Worm (Caenorhabditis elegans): ENCODE data around the gene F36G9.13.

F36G9.13 gene

DNA sequence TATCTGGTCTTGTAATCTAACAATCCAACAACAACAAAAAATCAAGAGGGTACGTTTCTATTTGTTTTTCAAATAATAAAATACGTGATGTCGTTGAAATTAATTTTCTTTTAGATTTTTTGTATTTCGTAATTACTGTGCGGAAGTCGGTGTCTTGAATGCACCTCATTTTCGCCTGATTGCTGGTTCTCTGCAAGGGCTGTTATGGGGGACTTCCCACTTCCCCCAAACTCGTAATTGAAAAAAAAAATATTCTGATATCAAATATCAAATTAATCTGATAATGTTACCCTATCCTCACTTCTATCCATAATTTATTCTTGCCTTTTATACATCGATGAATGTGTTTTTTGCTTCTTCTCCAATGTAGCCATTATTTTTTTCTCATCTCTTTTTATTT lies 5.0 kb downstream of the F36G9.13 start, which contains the start of gene F36G9.15:
Gene F36G9.15, minus strand, starts transcription at position 101 of the 400 bp plus-strand sequence.
- no peak for TF ChIP-seq unc-130 (GFP tag; optimal IDR thresholded peaks at IDR 0.05)
- TF ChIP-seq aha-1 (tag), result peak; percentile 15

ce11 chrV:15991850-15992249 lies 8.8 kb downstream of the F36G9.13 start, which contains the start of gene C06C6.7:
Gene C06C6.7 (plus strand): TSS chrV:15992150.
- TF ChIP-seq aha-1 (tag), result peak; percentile 2

ce11 chrV:15996655-15997186 lies 13.6 kb downstream of the F36G9.13 start, which contains the start of the genes C06C6.9 and C06C6.8:
Gene C06C6.9 (minus strand): TSS chrV:15996755.
Gene C06C6.8 (plus strand): TSS chrV:15997136.
- TF ChIP-seq lin-29 (GFP tag; IDR thresholded peaks at IDR 0.05) (no peak), nhr-48 (tag; optimal IDR thresholded peaks at IDR 0.05) (no peak), aha-1 (tag) (peak; percentile 24), pqm-1 (tag; optimal IDR thresholded peaks at IDR 0.05) (no peak), egl-43 (GFP tag; IDR thresholded peaks at IDR 0.05) (no peak), aly-2 (tag; optimal IDR thresholded peaks at IDR 0.05) (no peak), ctbp-1 (GFP tag; IDR thresholded peaks at IDR 0.05) (no peak), dve-1 (tag; optimal IDR thresholded peaks at IDR 0.05; ENCODE audit: insufficient read depth) (no peak)

DNA sequence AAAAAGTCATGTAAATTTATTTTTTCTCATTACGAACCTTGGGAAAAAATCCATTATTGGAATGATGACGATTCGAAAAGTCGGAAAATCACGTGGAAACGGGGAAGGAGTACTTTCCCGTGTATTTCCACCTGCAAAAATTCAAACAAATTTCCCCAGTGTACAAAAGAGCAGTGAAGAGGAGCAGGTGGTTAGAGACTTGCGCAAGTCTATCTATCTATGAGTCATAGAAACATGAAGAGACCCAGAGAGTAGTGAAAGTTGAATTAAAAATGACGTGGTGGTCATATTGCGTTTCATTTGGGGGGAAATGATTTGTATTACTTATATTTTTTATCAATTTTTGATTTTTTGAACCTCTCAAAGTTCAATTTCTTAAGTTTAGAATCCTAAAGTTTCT lies 17.3 kb downstream of the F36G9.13 start, which contains the start of gene nhr-50:
Gene nhr-50, minus strand, starts transcription at position 199 of the 400 bp plus-strand sequence.
- peak; percentile 85 for TF ChIP-seq dve-1 (tag; optimal IDR thresholded peaks at IDR 0.05; ENCODE audit: insufficient read depth)
- TF ChIP-seq nhr-6 (tag; optimal IDR thresholded peaks at IDR 0.05), result peak; percentile 93
- peak in 1 of 2 experiments; percentile 1 for TF ChIP-seq unc-62 (GFP tag; optimal IDR thresholded peaks at IDR 0.05 in 1 of 2)
- no peak for TF ChIP-seq unc-62 (tag; optimal IDR thresholded peaks at IDR 0.05)
- peak; percentile 14 for TF ChIP-seq mxl-3 (GFP tag; optimal IDR thresholded peaks at IDR 0.05)
- TF ChIP-seq nhr-48 (tag; optimal IDR thresholded peaks at IDR 0.05), result peak; percentile 44
- no peak for TF ChIP-seq daf-16 (GFP tag; optimal IDR thresholded peaks at IDR 0.05)
- no peak for TF ChIP-seq daf-16 (tag; optimal IDR thresholded peaks at IDR 0.05)
- no peak for TF ChIP-seq lin-38 (GFP tag; IDR thresholded peaks at IDR 0.05)
- peak; percentile 66 for TF ChIP-seq nhr-77 (tag; optimal IDR thresholded peaks at IDR 0.05)
- TF ChIP-seq ZK546.5 (tag; optimal IDR thresholded peaks at IDR 0.05), result no peak
- no peak for TF ChIP-seq nhr-25 (tag; optimal IDR thresholded peaks at IDR 0.05; ENCODE audit: borderline replicate concordance, insufficient read depth)
- no peak for TF ChIP-seq pha-4 (GFP tag; IDR thresholded peaks at IDR 0.05)
- TF ChIP-seq pha-4 (tag; optimal IDR thresholded peaks at IDR 0.05), result peak; percentile 86
- 0 out of 2 replicates have a peak, but pooled peaks have one; percentile 8 for TF ChIP-seq arid-1 (GFP tag; conservative IDR thresholded peaks at IDR 0.05)
- peak; percentile 18 for TF ChIP-seq jun-1 (tag; optimal IDR thresholded peaks at IDR 0.05)
- TF ChIP-seq ceh-44 (GFP tag; IDR thresholded peaks at IDR 0.05), result no peak
- TF ChIP-seq nhr-28 (tag; optimal IDR thresholded peaks at IDR 0.05), result peak; percentile 67
- peak; percentile 35 for TF ChIP-seq pqm-1 (tag; optimal IDR thresholded peaks at IDR 0.05)
- TF ChIP-seq nhr-76 (tag; optimal IDR thresholded peaks at IDR 0.05), result no peak
- TF ChIP-seq daf-19 (GFP tag; conservative IDR thresholded peaks at IDR 0.05), result 0 out of 2 replicates have a peak, but pooled peaks have one; percentile 51
- TF ChIP-seq snpc-4 (tag; optimal IDR thresholded peaks at IDR 0.05), result no peak
- TF ChIP-seq unc-39 (tag; optimal IDR thresholded peaks at IDR 0.05), result no peak
- TF ChIP-seq mdl-1 (tag; optimal IDR thresholded peaks at IDR 0.05), result peak; percentile 1 to 73
- TF ChIP-seq aha-1 (tag), result peak; percentile 39
- TF ChIP-seq Y5F2A.4 (GFP tag; optimal IDR thresholded peaks at IDR 0.05), result no peak
- TF ChIP-seq hlh-30 (tag; optimal IDR thresholded peaks at IDR 0.05; ENCODE audit: insufficient read depth), result peak; percentile 80
- TF ChIP-seq spr-1 (tag; optimal IDR thresholded peaks at IDR 0.05), result no peak
- no peak for TF ChIP-seq ceh-28 (tag; optimal IDR thresholded peaks at IDR 0.05)
- TF ChIP-seq egl-43 (GFP tag; IDR thresholded peaks at IDR 0.05), result no peak
- TF ChIP-seq dpl-1 (GFP tag; optimal IDR thresholded peaks at IDR 0.05), result peak; percentile 31
- TF ChIP-seq dmd-6 (GFP tag; IDR thresholded peaks at IDR 0.05), result peak; percentile 90
